Worm (Caenorhabditis elegans) whole organism, L1 larva: ENCODE measurements around the gene Y53C12B.1.

Experiments used
- C04F5.9 ChIP-seq: sonication (generic microtip); optimal IDR thresholded peaks from 2 replicates; lab custom pipeline; 2016; ENCODE audit warnings: missing genetic modification characterization, missing compliant biosample characterization
- C16A3.4 ChIP-seq: fragments of 150-350 bp; optimal IDR thresholded peaks from 2 replicates; lab custom pipeline; 2014; ENCODE audit warnings: missing biosample characterization, missing genetic modification characterization
- F16B12.6 ChIP-seq: fragments of 150-350 bp; optimal IDR thresholded peaks from 2 replicates; lab custom pipeline; 2014; ENCODE audit warnings: missing biosample characterization, missing genetic modification characterization
- Y116A8C.19 ChIP-seq: sonication (generic microtip); optimal IDR thresholded peaks from 2 replicates; lab custom pipeline; 2016; ENCODE audit warnings: missing compliant biosample characterization, missing genetic modification characterization, borderline replicate concordance
- aha-1 ChIP-seq: fragments of 150-350 bp; optimal IDR thresholded peaks from 2 replicates; lab custom pipeline; 2014; ENCODE audit warnings: missing biosample characterization, missing genetic modification characterization
- aly-2 ChIP-seq: fragments of 150-350 bp; optimal IDR thresholded peaks from 2 replicates; lab custom pipeline; 2014; ENCODE audit warnings: missing biosample characterization, missing genetic modification characterization
- ama-1 ChIP-seq: fragments of 150-350 bp; optimal IDR thresholded peaks from 2 replicates; lab custom pipeline; 2014
- ceh-63 ChIP-seq: fragments of 200-800 bp; sonication (Bioruptor generic); optimal IDR thresholded peaks from 2 replicates; lab custom pipeline; 2018; ENCODE audit warnings: mild to moderate bottlenecking, missing genetic modification characterization, missing compliant biosample characterization
- ceh-8 ChIP-seq: fragments of 200-800 bp; sonication (Bioruptor generic); optimal IDR thresholded peaks from 2 replicates; lab custom pipeline; 2018; ENCODE audit warnings: mild to moderate bottlenecking, missing genetic modification characterization, moderate library complexity, missing compliant biosample characterization
- ceh-88 ChIP-seq: fragments of 200-800 bp; sonication (Bioruptor generic); IDR thresholded peaks from 2 replicates; pipeline ENCODE4 v1.3.6; 2022; ENCODE audit warnings: missing genetic modification characterization, missing compliant biosample characterization
- ceh-90 ChIP-seq: sonication (generic microtip); optimal IDR thresholded peaks from 2 replicates; lab custom pipeline; 2016; ENCODE audit warnings: missing genetic modification characterization, missing compliant biosample characterization
- ces-1 ChIP-seq: fragments of 150-350 bp; optimal IDR thresholded peaks from 2 replicates; lab custom pipeline; 2014; ENCODE audit warnings: missing biosample characterization, missing genetic modification reagents, missing genetic modification characterization
- dpl-1 ChIP-seq, 3 experiments: fragments of 150-350 bp in 2 of 3; sonication (generic microtip) in 1 of 3; optimal IDR thresholded peaks; 2 replicates each; lab custom pipeline; 2014 to 2017; ENCODE audit warnings: missing biosample characterization in 3 of 3, missing genetic modification characterization in 3 of 3, missing genetic modification reagents in 3 of 3
- efl-1 ChIP-seq, 4 experiments: fragments of 150-350 bp; optimal IDR thresholded peaks in 3 of 4; peaks in 1 of 4; 1 replicate in 1 of 4; 2 replicates in 3 of 4; lab custom pipeline; 2014; ENCODE audit warnings: missing biosample characterization in 2 of 4, missing genetic modification characterization in 2 of 4, missing genetic modification reagents in 2 of 4
- egl-27 ChIP-seq, 2 experiments: fragments of 150-350 bp in 1 of 2; sonication (generic microtip); optimal IDR thresholded peaks; 3 replicates each; lab custom pipeline; 2017 to 2018; ENCODE audit warnings: missing biosample characterization in 2 of 2, missing genetic modification characterization in 2 of 2, missing genetic modification reagents in 2 of 2
- elt-2 ChIP-seq: sonication (generic microtip); optimal IDR thresholded peaks from 2 replicates; lab custom pipeline; 2016; ENCODE audit warnings: missing genetic modification characterization, mild to moderate bottlenecking, inconsistent platforms, missing compliant biosample characterization, missing genetic modification reagents
- ets-5 ChIP-seq: fragments of 200-800 bp; sonication (Bioruptor generic); IDR thresholded peaks from 2 replicates; pipeline ENCODE4 v1.3.6; 2022; ENCODE audit warnings: missing genetic modification characterization, missing compliant biosample characterization
- fkh-4 ChIP-seq: sonication (generic microtip); optimal IDR thresholded peaks from 2 replicates; lab custom pipeline; 2016; ENCODE audit warnings: missing compliant biosample characterization, missing genetic modification characterization, borderline replicate concordance
- fkh-8 ChIP-seq: sonication (generic microtip); optimal IDR thresholded peaks from 2 replicates; lab custom pipeline; 2016; ENCODE audit warnings: mild to moderate bottlenecking, missing genetic modification characterization, missing compliant biosample characterization
- fos-1 ChIP-seq: fragments of 150-350 bp; optimal IDR thresholded peaks from 2 replicates; lab custom pipeline; 2014; ENCODE audit warnings: missing biosample characterization, missing genetic modification characterization
- grh-1 ChIP-seq: fragments of 200-800 bp; sonication (Bioruptor generic); IDR thresholded peaks from 2 replicates; pipeline ENCODE4 v1.3.6; 2022; ENCODE audit warnings: missing genetic modification reagents, missing genetic modification characterization, missing compliant biosample characterization
- hlh-4 ChIP-seq: sonication (generic microtip); optimal IDR thresholded peaks from 2 replicates; lab custom pipeline; 2016; ENCODE audit warnings: mild to moderate bottlenecking, missing genetic modification characterization, missing compliant biosample characterization
- hpl-2 ChIP-seq: fragments of 150-350 bp; optimal IDR thresholded peaks from 2 replicates; lab custom pipeline; 2014; ENCODE audit warnings: missing biosample characterization, missing genetic modification reagents, missing genetic modification characterization
- isw-1 ChIP-seq: fragments of 200-800 bp; sonication (Bioruptor generic); IDR thresholded peaks from 2 replicates; pipeline ENCODE4 v1.3.6; 2022; ENCODE audit warnings: missing genetic modification characterization, missing compliant biosample characterization
- lin-13 ChIP-seq: fragments of 150-350 bp; optimal IDR thresholded peaks from 2 replicates; lab custom pipeline; 2014; ENCODE audit warnings: missing biosample characterization, missing genetic modification reagents, missing genetic modification characterization
- lin-35 ChIP-seq, 2 experiments: fragments of 150-350 bp; optimal IDR thresholded peaks; 2 replicates each; lab custom pipeline; 2014; ENCODE audit warnings: missing biosample characterization in 2 of 2, missing genetic modification characterization in 2 of 2, missing genetic modification reagents in 2 of 2
- lsy-2 ChIP-seq, 2 experiments: fragments of 150-350 bp; optimal IDR thresholded peaks; 2 replicates each; lab custom pipeline; 2014; ENCODE audit warnings: missing biosample characterization in 2 of 2, missing genetic modification characterization in 2 of 2
- nhr-11 ChIP-seq: fragments of 150-350 bp; optimal IDR thresholded peaks from 2 replicates; lab custom pipeline; 2014; ENCODE audit warnings: missing biosample characterization, missing genetic modification characterization
- nhr-12 ChIP-seq: sonication (generic microtip); optimal IDR thresholded peaks from 2 replicates; lab custom pipeline; 2017; ENCODE audit warnings: missing biosample characterization, missing genetic modification characterization
- nhr-19 ChIP-seq: fragments of 200-800 bp; sonication (Bioruptor generic); conservative IDR thresholded peaks from 2 replicates; pipeline ENCODE4 v1.3.6; 2022; ENCODE audit warnings: missing genetic modification characterization, missing compliant biosample characterization
- nhr-20 ChIP-seq: sonication (generic microtip); optimal IDR thresholded peaks from 2 replicates; lab custom pipeline; 2016; ENCODE audit warnings: mild to moderate bottlenecking, missing genetic modification characterization, missing compliant biosample characterization
- nhr-28 ChIP-seq: fragments of 150-350 bp; optimal IDR thresholded peaks from 2 replicates; lab custom pipeline; 2014; ENCODE audit warnings: missing biosample characterization, missing genetic modification characterization
- nhr-47 ChIP-seq: sonication (generic microtip); optimal IDR thresholded peaks from 2 replicates; lab custom pipeline; 2016; ENCODE audit warnings: mild to moderate bottlenecking, missing genetic modification characterization, moderate library complexity, missing compliant biosample characterization
- nhr-71 ChIP-seq: sonication (generic microtip); optimal IDR thresholded peaks from 2 replicates; lab custom pipeline; 2016; ENCODE audit warnings: mild to moderate bottlenecking, missing genetic modification characterization, moderate library complexity, missing compliant biosample characterization
- nhr-77 ChIP-seq: fragments of 150-350 bp; optimal IDR thresholded peaks from 2 replicates; lab custom pipeline; 2014; ENCODE audit warnings: missing biosample characterization, missing genetic modification characterization
- skn-1 ChIP-seq: fragments of 150-350 bp; optimal IDR thresholded peaks from 2 replicates; lab custom pipeline; 2014; ENCODE audit warnings: missing biosample characterization, missing genetic modification characterization
- sptf-1 ChIP-seq: fragments of 150-350 bp; optimal IDR thresholded peaks from 2 replicates; lab custom pipeline; 2014; ENCODE audit warnings: missing biosample characterization, missing genetic modification characterization
- sup-37 ChIP-seq: fragments of 200-800 bp; sonication (Bioruptor generic); optimal IDR thresholded peaks from 2 replicates; lab custom pipeline; 2018; ENCODE audit warnings: mild to moderate bottlenecking, missing genetic modification characterization, missing compliant biosample characterization
- swsn-7 ChIP-seq: sonication (generic microtip); optimal IDR thresholded peaks from 2 replicates; lab custom pipeline; 2016; ENCODE audit warnings: missing genetic modification characterization, missing compliant biosample characterization
- tbx-2 ChIP-seq: sonication (generic microtip); optimal IDR thresholded peaks from 2 replicates; lab custom pipeline; 2016; ENCODE audit warnings: missing genetic modification characterization, missing compliant biosample characterization
- tlp-1 ChIP-seq: fragments of 150-350 bp; optimal IDR thresholded peaks from 2 replicates; lab custom pipeline; 2014; ENCODE audit warnings: missing biosample characterization, missing genetic modification characterization
- unc-30 ChIP-seq: sonication (generic microtip); optimal IDR thresholded peaks from 2 replicates; lab custom pipeline; 2017; ENCODE audit warnings: missing biosample characterization, missing genetic modification characterization
- unc-62 ChIP-seq: fragments of 150-350 bp; optimal IDR thresholded peaks from 2 replicates; lab custom pipeline; 2014; ENCODE audit warnings: missing biosample characterization, missing genetic modification reagents, missing genetic modification characterization
- unc-86 ChIP-seq: sonication (generic microtip); optimal IDR thresholded peaks from 2 replicates; lab custom pipeline; 2016; ENCODE audit warnings: missing genetic modification characterization, missing compliant biosample characterization
- xbp-1 ChIP-seq: sonication (generic microtip); optimal IDR thresholded peaks from 2 replicates; lab custom pipeline; 2016; ENCODE audit warnings: missing genetic modification characterization, missing compliant biosample characterization
- zip-4 ChIP-seq: fragments of 200-800 bp; sonication (Bioruptor generic); optimal IDR thresholded peaks from 2 replicates; lab custom pipeline; 2018; ENCODE audit warnings: mild to moderate bottlenecking, missing genetic modification characterization, moderate library complexity, missing compliant biosample characterization
- ztf-4 ChIP-seq: fragments of 150-350 bp; optimal IDR thresholded peaks from 2 replicates; lab custom pipeline; 2014; ENCODE audit warnings: missing biosample characterization, missing genetic modification characterization

Y53C12B.1 gene

DNA sequence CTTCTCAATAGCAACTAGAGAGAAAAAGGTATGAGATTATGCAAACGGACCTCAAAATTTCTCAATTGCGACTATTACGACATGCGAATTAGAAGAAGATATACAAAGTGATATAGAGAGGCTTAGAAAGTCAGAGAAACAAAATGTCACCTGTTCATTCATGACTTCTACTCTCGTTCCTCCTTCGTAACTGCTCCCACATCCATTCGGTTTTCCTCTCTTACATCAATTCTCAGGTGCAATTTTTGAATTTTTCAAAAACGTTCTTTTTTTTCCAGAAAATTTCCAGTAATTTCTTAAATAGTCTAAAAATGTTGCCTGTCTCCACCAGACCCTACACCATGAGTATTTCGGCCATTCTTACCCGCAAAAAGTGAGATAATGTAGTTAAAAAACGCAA, 18.8 kb upstream of the Y53C12B.1 start:
- TF ChIP-seq efl-1 (optimal IDR thresholded peaks at IDR 0.05; lab: Kevin White, UChicago) (no peak), efl-1 (GFP tag; optimal IDR thresholded peaks at IDR 0.05 in 1 of 2; lab: Kevin White, UChicago) (peak in 1 of 2 experiments; percentile 80), ama-1 (lab: Kevin White, UChicago) (no peak)

DNA sequence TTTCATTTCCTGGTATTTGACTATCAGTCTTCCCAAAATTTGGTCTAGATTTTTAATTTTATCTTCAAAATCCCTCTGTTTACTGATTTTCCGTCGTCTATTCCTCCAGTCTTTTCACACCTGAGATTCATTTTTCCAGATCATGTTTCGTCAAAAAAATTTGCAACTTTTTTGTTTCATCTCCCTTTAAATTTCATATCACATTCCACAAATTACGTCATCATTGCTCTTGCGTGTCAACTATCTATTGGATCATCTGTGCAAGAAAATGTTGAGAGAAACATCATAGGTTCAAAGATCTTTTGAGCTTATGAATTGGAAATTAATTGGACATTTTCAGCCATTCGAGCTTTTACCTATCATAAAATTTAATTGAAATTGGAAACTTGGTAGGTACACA, 13.5 kb upstream of the Y53C12B.1 start:
- TF ChIP-seq xbp-1 (tag; lab: Kevin White, UChicago) (peak; percentile 49), fkh-8 (tag; lab: Kevin White, UChicago) (peak; percentile 13), nhr-71 (tag; lab: Kevin White, UChicago) (peak; percentile 1), efl-1 (optimal IDR thresholded peaks at IDR 0.05; lab: Kevin White, UChicago) (no peak), efl-1 (GFP tag; optimal IDR thresholded peaks at IDR 0.05 in 1 of 2; lab: Kevin White, UChicago) (peak in 1 of 2 experiments; percentile 63), F16B12.6 (no peak)

ce11 chrII:9757651-9758282, 11.9 kb upstream of the Y53C12B.1 start, which contains the start of gene shk-1:
shk-1 (plus strand) TSS chrII:9758232.
- TF ChIP-seq dpl-1 (GFP tag; optimal IDR thresholded peaks at IDR 0.05; lab: Kevin White, UChicago) = no peak
- TF ChIP-seq ceh-8 = no peak
- no peak for TF ChIP-seq nhr-28
- TF ChIP-seq ceh-90 (tag; lab: Kevin White, UChicago) = no peak
- TF ChIP-seq swsn-7 (tag; lab: Kevin White, UChicago) = peak; percentile 16
- peak; percentile 17; the same call in 1 of the 2 replicates for TF ChIP-seq nhr-19
- no peak for TF ChIP-seq efl-1 (optimal IDR thresholded peaks at IDR 0.05; lab: Kevin White, UChicago)
- TF ChIP-seq efl-1 (GFP tag; optimal IDR thresholded peaks at IDR 0.05 in 1 of 2; lab: Kevin White, UChicago) = peak in 1 of 2 experiments; percentile 14
- TF ChIP-seq unc-86 (tag; lab: Kevin White, UChicago) = no peak
- TF ChIP-seq hpl-2 (GFP tag; lab: Kevin White, UChicago) = no peak
- no peak for TF ChIP-seq unc-30
- TF ChIP-seq C16A3.4 (tag; lab: Kevin White, UChicago) = no peak
- no peak for TF ChIP-seq Y116A8C.19
- no peak for TF ChIP-seq ceh-88 (GFP tag; lab: Robert Waterston, UW)
- no peak for TF ChIP-seq tbx-2 (tag; lab: Kevin White, UChicago)
- TF ChIP-seq ets-5 = no peak
- TF ChIP-seq tlp-1 (tag; lab: Kevin White, UChicago) = no peak
- no peak for TF ChIP-seq aly-2 (tag; lab: Kevin White, UChicago)
- TF ChIP-seq skn-1 = no peak
- TF ChIP-seq egl-27 (tag; optimal IDR thresholded peaks at IDR 0.05; lab: Kevin White, UChicago) = no peak
- no peak for TF ChIP-seq zip-4 (GFP tag; lab: Kevin White, UChicago)
- no peak for TF ChIP-seq aha-1 (tag; lab: Kevin White, UChicago)
- no peak for TF ChIP-seq ama-1 (lab: Kevin White, UChicago)
- no peak for TF ChIP-seq xbp-1 (tag; lab: Kevin White, UChicago)
- TF ChIP-seq nhr-12 = no peak
- TF ChIP-seq nhr-11 = peak; percentile 14
- no peak for TF ChIP-seq hlh-4
- no peak for TF ChIP-seq ces-1
- no peak for TF ChIP-seq lin-13 (GFP tag; lab: Kevin White, UChicago)
- no peak for TF ChIP-seq sptf-1 (tag; lab: Kevin White, UChicago)
- TF ChIP-seq lsy-2 (tag; optimal IDR thresholded peaks at IDR 0.05; lab: Kevin White, UChicago) = peak in 1 of 2 experiments; percentile 47
- TF ChIP-seq lin-35 (GFP tag; optimal IDR thresholded peaks at IDR 0.05; lab: Kevin White, UChicago) = no peak
- TF ChIP-seq sup-37 (GFP tag; lab: Kevin White, UChicago) = no peak
- TF ChIP-seq fkh-4 (tag; lab: Kevin White, UChicago) = no peak
- peak; percentile 21 for TF ChIP-seq nhr-20
- TF ChIP-seq ceh-63 (GFP tag; lab: Kevin White, UChicago) = no peak
- TF ChIP-seq fos-1 (tag; lab: Kevin White, UChicago) = no peak
- TF ChIP-seq isw-1 (GFP tag; lab: Robert Waterston, UW) = no peak
- TF ChIP-seq ztf-4 (tag; lab: Kevin White, UChicago) = no peak
- no peak for TF ChIP-seq nhr-77 (tag; lab: Kevin White, UChicago)
- no peak for TF ChIP-seq C04F5.9 (tag; lab: Kevin White, UChicago)
- no peak for TF ChIP-seq grh-1 (GFP tag; lab: Robert Waterston, UW)
- TF ChIP-seq nhr-47 (tag; lab: Kevin White, UChicago) = no peak
- TF ChIP-seq unc-62 = no peak
- TF ChIP-seq nhr-71 (tag; lab: Kevin White, UChicago) = peak; percentile 71
- TF ChIP-seq elt-2 = no peak
